Fruit fly (Drosophila melanogaster) whole organism, wandering third instar larva: Measurements from ENCODE around the gene Wnt10.

Experiments
- Abd-B ChIP-seq: fragments of >200 bp; optimal IDR thresholded peaks from 2 replicates; lab custom pipeline; 2017; ENCODE audit warnings: missing biosample characterization, missing genetic modification characterization
- CG32264 ChIP-seq: fragments of 200-800 bp; sonication (Bioruptor generic); optimal IDR thresholded peaks from 2 replicates; lab custom pipeline; 2016; ENCODE audit warnings: missing biosample characterization, missing genetic modification characterization
- CG9705 ChIP-seq: fragments of 200-800 bp; sonication (Bioruptor generic); optimal IDR thresholded peaks from 2 replicates; lab custom pipeline; 2018; ENCODE audit warnings: missing biosample characterization, mild to moderate bottlenecking, missing genetic modification characterization
- CrebA ChIP-seq: fragments of 200-800 bp; sonication (Bioruptor generic); optimal IDR thresholded peaks from 2 replicates; lab custom pipeline; 2016; ENCODE audit warnings: missing biosample characterization, mild to moderate bottlenecking, missing genetic modification characterization, borderline replicate concordance
- Dfd ChIP-seq: fragments of >200 bp; optimal IDR thresholded peaks from 2 replicates; lab custom pipeline; 2017; ENCODE audit warnings: missing biosample characterization, missing genetic modification characterization
- Dif ChIP-seq: fragments of 200-275, 200-300 bp; sonication (Bioruptor generic); optimal IDR thresholded peaks from 2 replicates; lab custom pipeline; 2018; ENCODE audit warnings: missing biosample characterization, missing genetic modification characterization; ENCODE audit not compliant: partially characterized antibody
- GATAd ChIP-seq: sonication (Bioruptor generic); optimal IDR thresholded peaks from 2 replicates; lab custom pipeline; 2016; ENCODE audit warnings: missing biosample characterization, missing genetic modification characterization
- HLH106 ChIP-seq: fragments of 200-800 bp; optimal IDR thresholded peaks from 3 replicates; lab custom pipeline; 2019; ENCODE audit warnings: missing biosample characterization, mild to moderate bottlenecking, missing genetic modification characterization, moderate library complexity
- Hnf4 ChIP-seq: fragments of 200-800 bp; sonication (Bioruptor generic); optimal IDR thresholded peaks from 2 replicates; lab custom pipeline; 2016; ENCODE audit warnings: missing biosample characterization, mild to moderate bottlenecking, missing genetic modification characterization
- Hr78 ChIP-seq: fragments of >200 bp; optimal IDR thresholded peaks from 2 replicates; lab custom pipeline; 2017; ENCODE audit warnings: missing biosample characterization, missing genetic modification characterization
- Jra ChIP-seq: sonication (Bioruptor generic); optimal IDR thresholded peaks from 2 replicates; lab custom pipeline; 2016; ENCODE audit warnings: missing biosample characterization, missing genetic modification characterization
- Mio ChIP-seq: sonication (Bioruptor generic); optimal IDR thresholded peaks from 2 replicates; lab custom pipeline; 2016; ENCODE audit warnings: missing biosample characterization, missing genetic modification characterization
- Myc ChIP-seq: fragments of >200 bp; optimal IDR thresholded peaks from 2 replicates; lab custom pipeline; 2017
- N ChIP-seq: fragments of >200 bp; optimal IDR thresholded peaks from 2 replicates; lab custom pipeline; 2018; ENCODE audit warnings: missing biosample characterization, missing external identifiers, missing genetic modification characterization
- OdsH ChIP-seq: fragments of 200-800 bp; sonication (Bioruptor generic); optimal IDR thresholded peaks from 2 replicates; lab custom pipeline; 2016; ENCODE audit warnings: missing biosample characterization, mild to moderate bottlenecking, missing genetic modification characterization
- Rel ChIP-seq, 2 experiments: fragments of 200-800 bp; sonication (Bioruptor generic) in 1 of 2; optimal IDR thresholded peaks; 2 replicates in 1 of 2; 3 replicates in 1 of 2; lab custom pipeline; 2016 to 2019; ENCODE audit warnings: mild to moderate bottlenecking in 2 of 2, missing biosample characterization in 2 of 2, missing genetic modification characterization in 2 of 2, moderate library complexity in 1 of 2
- Sp1 ChIP-seq: fragments of 200-800 bp; sonication (Bioruptor generic); optimal IDR thresholded peaks from 3 replicates; lab custom pipeline; 2019; ENCODE audit warnings: missing biosample characterization, mild to moderate bottlenecking, missing genetic modification characterization, moderate library complexity
- Vsx2 ChIP-seq: fragments of 200-300, 225-300 bp; sonication (Bioruptor generic); optimal IDR thresholded peaks from 2 replicates; lab custom pipeline; 2018; ENCODE audit warnings: missing biosample characterization, missing genetic modification characterization; ENCODE audit not compliant: partially characterized antibody
- br ChIP-seq: fragments of 200-800 bp; sonication (Bioruptor generic); optimal IDR thresholded peaks from 2 replicates; lab custom pipeline; 2016; ENCODE audit warnings: missing biosample characterization, missing genetic modification characterization
- brk ChIP-seq: fragments of 200-800 bp; sonication (Bioruptor generic); optimal IDR thresholded peaks from 2 replicates; lab custom pipeline; 2016; ENCODE audit warnings: missing biosample characterization, mild to moderate bottlenecking, missing genetic modification characterization
- dmrt93B ChIP-seq: fragments of 200-800 bp; sonication (Bioruptor generic); optimal IDR thresholded peaks from 2 replicates; lab custom pipeline; 2018; ENCODE audit warnings: missing biosample characterization, mild to moderate bottlenecking, missing genetic modification characterization
- ey ChIP-seq: fragments of 200-800 bp; sonication (Bioruptor generic); optimal IDR thresholded peaks from 2 replicates; lab custom pipeline; 2016; ENCODE audit warnings: missing biosample characterization, missing genetic modification characterization
- foxo ChIP-seq, 2 experiments: fragments of 200-800 bp; sonication (Bioruptor generic); optimal IDR thresholded peaks; 2 replicates in 1 of 2; 3 replicates in 1 of 2; lab custom pipeline; 2016 to 2017; ENCODE audit warnings: missing biosample characterization in 2 of 2, missing genetic modification characterization in 2 of 2
- fru ChIP-seq: fragments of 200-800 bp; sonication (Bioruptor generic); optimal IDR thresholded peaks from 3 replicates; lab custom pipeline; 2016; ENCODE audit warnings: missing biosample characterization, mild to moderate bottlenecking, missing genetic modification characterization
- h ChIP-seq: fragments of 200-800 bp; sonication (Bioruptor generic); optimal IDR thresholded peaks from 3 replicates; lab custom pipeline; 2016; ENCODE audit warnings: missing biosample characterization, mild to moderate bottlenecking, missing genetic modification characterization
- jim ChIP-seq: fragments of 175-275, 200-325 bp; sonication (Bioruptor generic); optimal IDR thresholded peaks from 2 replicates; lab custom pipeline; 2016; ENCODE audit warnings: missing biosample characterization, mild to moderate bottlenecking, missing genetic modification characterization
- pan ChIP-seq: fragments of >200 bp; optimal IDR thresholded peaks from 2 replicates; lab custom pipeline; 2017
- psq ChIP-seq: fragments of 200-800 bp; sonication (Bioruptor generic); optimal IDR thresholded peaks from 3 replicates; lab custom pipeline; 2017; ENCODE audit warnings: missing biosample characterization, mild to moderate bottlenecking, missing genetic modification characterization, moderate library complexity
- rgr ChIP-seq: fragments of 200-800 bp; sonication (Bioruptor generic); optimal IDR thresholded peaks from 3 replicates; lab custom pipeline; 2016; ENCODE audit warnings: missing biosample characterization, mild to moderate bottlenecking, missing genetic modification characterization
- sage ChIP-seq: fragments of 200-800 bp; sonication (Bioruptor generic); optimal IDR thresholded peaks from 2 replicates; lab custom pipeline; 2016; ENCODE audit warnings: missing biosample characterization, mild to moderate bottlenecking, missing genetic modification characterization
- sv ChIP-seq: fragments of 200-800 bp; sonication (Bioruptor generic); optimal IDR thresholded peaks from 3 replicates; lab custom pipeline; 2016; ENCODE audit warnings: missing biosample characterization, missing genetic modification characterization
- tai ChIP-seq: sonication (Bioruptor generic); optimal IDR thresholded peaks from 2 replicates; lab custom pipeline; 2016; ENCODE audit warnings: missing biosample characterization, missing genetic modification characterization
- usp ChIP-seq: fragments of >200 bp; optimal IDR thresholded peaks from 2 replicates; lab custom pipeline; 2017; ENCODE audit warnings: missing biosample characterization, missing genetic modification characterization
- woc ChIP-seq: sonication (Bioruptor generic); optimal IDR thresholded peaks from 2 replicates; lab custom pipeline; 2016; ENCODE audit warnings: missing biosample characterization, mild to moderate bottlenecking, missing genetic modification characterization

The Wnt10 gene

DNA sequence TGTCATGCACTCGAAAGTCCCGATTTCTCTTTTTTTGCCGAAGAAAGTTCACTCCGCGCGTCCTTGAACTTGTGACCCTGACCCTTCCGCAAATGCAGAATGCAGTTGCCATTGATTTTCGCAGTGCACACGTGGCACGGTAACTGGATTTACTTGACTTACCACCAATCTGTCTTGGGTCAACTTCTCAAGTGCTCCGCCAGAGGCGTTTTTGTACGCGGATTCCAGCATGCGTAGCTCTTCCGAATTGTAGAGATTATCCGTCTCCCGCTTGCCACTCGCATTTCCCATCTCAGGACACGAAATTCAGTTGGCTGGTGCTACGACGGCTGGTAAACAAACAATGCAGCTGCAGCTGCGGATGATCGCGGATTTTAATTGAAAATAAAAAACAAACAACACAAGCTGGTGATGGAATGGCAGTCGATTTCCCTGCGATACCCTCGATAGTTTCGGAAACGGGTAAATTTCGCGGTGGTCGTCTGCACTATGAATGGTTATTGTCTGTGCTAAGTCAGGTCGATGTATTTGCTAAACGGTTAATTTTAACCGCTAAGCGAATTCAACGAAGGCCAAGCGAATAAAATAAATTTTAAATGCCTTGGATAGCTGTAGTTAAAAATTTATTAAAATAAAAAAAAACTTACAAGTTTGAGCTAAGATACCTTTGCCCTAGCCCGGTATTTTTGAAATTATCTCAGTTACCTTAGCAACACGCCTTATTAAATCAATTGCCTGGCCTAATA lies 24.8 kb downstream of the Wnt10 start, which contains the start of the genes CG5149 and gudu:
Gene CG5149 (minus strand): TSS at position 441 of the 746 bp plus-strand sequence.
Gene gudu (plus strand): TSS at position 696 of the 746 bp plus-strand sequence.
- TF ChIP-seq Myc (peak; percentile 92), foxo (GFP tag; optimal IDR thresholded peaks at IDR 0.05; lab: Kevin White, UChicago) (peak in 1 of 2 experiments; percentile 13), Hnf4 (GFP tag; lab: Kevin White, UChicago) (peak; percentile 14), fru (GFP tag; lab: Kevin White, UChicago) (no peak), h (peak; percentile 1), Dif (GFP tag; lab: Kevin White, UChicago) (peak; percentile 10), tai (GFP tag; lab: Kevin White, UChicago) (no peak), HLH106 (tag; lab: Kevin White, UChicago) (peak; percentile 19)
- TF ChIP-seq, all 38 proteins: peak for 6

DNA sequence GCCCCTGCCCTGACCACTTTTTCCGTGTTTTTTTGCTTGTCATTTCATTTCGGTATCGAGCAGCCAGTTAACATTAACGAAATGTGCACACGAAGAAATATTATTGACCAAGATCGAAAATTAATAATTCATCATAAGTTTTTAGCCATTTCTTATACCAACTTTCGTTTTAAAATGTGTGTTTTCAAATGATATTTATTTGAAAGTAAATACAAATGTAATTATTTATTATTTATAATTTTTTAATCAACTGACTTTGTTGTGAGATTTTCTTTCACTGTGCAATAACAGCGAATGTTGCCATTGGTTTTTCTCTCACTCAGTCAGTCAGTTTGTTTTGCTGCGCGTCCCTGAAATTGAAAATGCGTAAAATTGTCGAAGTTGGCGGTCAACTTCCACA lies 32.6 kb downstream of the Wnt10 start:
- peak; percentile 30 for TF ChIP-seq Sp1 (GFP tag; lab: Kevin White, UChicago)
- peak; percentile 38 for TF ChIP-seq OdsH (GFP tag; lab: Kevin White, UChicago)
- TF ChIP-seq Vsx2 = no peak
- peak; percentile 50 for TF ChIP-seq HLH106 (tag; lab: Kevin White, UChicago)
- TF ChIP-seq h = peak; percentile 39
- no peak for TF ChIP-seq Jra (GFP tag; lab: Kevin White, UChicago)
- no peak for TF ChIP-seq sv (GFP tag; lab: Kevin White, UChicago)
- TF ChIP-seq brk (GFP tag; lab: Kevin White, UChicago) = no peak
- TF ChIP-seq ey (GFP tag; lab: Kevin White, UChicago) = no peak
- TF ChIP-seq GATAd (GFP tag; lab: Kevin White, UChicago) = no peak
- TF ChIP-seq fru (GFP tag; lab: Kevin White, UChicago) = peak; percentile 33
- peak; percentile 42 for TF ChIP-seq rgr (GFP tag; lab: Kevin White, UChicago)
- TF ChIP-seq foxo (GFP tag; optimal IDR thresholded peaks at IDR 0.05; lab: Kevin White, UChicago) = peak in 1 of 2 experiments; percentile 56
- TF ChIP-seq Dif (GFP tag; lab: Kevin White, UChicago) = no peak
- no peak for TF ChIP-seq sage (GFP tag; lab: Kevin White, UChicago)
- peak; percentile 14 for TF ChIP-seq psq (GFP tag; lab: Kevin White, UChicago)

DNA sequence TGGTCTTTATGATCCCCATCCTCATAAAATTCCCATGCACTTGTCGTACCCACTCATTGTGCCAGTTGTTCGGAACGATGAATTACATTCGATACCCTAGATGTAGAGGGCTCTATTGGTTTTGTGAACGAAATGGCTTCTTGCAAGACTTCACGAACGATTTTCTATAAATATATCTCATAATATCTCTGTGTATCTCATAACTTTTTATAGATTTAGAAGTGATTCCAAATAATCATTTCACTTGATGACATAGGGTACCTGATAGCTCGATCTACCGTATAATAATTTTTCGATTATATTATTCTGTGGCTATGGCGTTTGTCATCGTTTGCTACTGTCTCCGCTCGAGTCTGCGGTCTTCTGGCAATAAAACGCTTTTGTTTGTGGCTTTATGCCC lies 33.8 kb downstream of the Wnt10 start:
- TF ChIP-seq woc (peak; percentile 14), Abd-B (GFP tag; lab: Kevin White, UChicago) (no peak), Jra (GFP tag; lab: Kevin White, UChicago) (no peak), jim (no peak), Dfd (GFP tag; lab: Kevin White, UChicago) (no peak), fru (GFP tag; lab: Kevin White, UChicago) (peak; percentile 84), Sp1 (GFP tag; lab: Kevin White, UChicago) (peak; percentile 23), h (peak; percentile 69), foxo (GFP tag; optimal IDR thresholded peaks at IDR 0.05; lab: Kevin White, UChicago) (peak in 1 of 2 experiments; percentile 82), usp (GFP tag; lab: Kevin White, UChicago) (no peak), Hnf4 (GFP tag; lab: Kevin White, UChicago) (peak; percentile 57), CG32264 (GFP tag; lab: Kevin White, UChicago) (peak; percentile 27), CG9705 (GFP tag; lab: Kevin White, UChicago) (no peak), CrebA (peak; percentile 29), dmrt93B (GFP tag; lab: Kevin White, UChicago) (peak; percentile 64), HLH106 (tag; lab: Kevin White, UChicago) (peak; percentile 72), pan (lab: Kevin White, UChicago) (no peak), br (GFP tag; lab: Kevin White, UChicago) (peak; percentile 67), psq (GFP tag; lab: Kevin White, UChicago) (peak; percentile 30), sv (GFP tag; lab: Kevin White, UChicago) (peak; percentile 38), OdsH (GFP tag; lab: Kevin White, UChicago) (peak; percentile 69), ey (GFP tag; lab: Kevin White, UChicago) (peak; percentile 74), Hr78 (GFP tag; lab: Kevin White, UChicago) (no peak), rgr (GFP tag; lab: Kevin White, UChicago) (peak; percentile 70), Rel (GFP tag; optimal IDR thresholded peaks at IDR 0.05; lab: Kevin White, UChicago) (no peak), Rel (tag; optimal IDR thresholded peaks at IDR 0.05; lab: Kevin White, UChicago) (no peak), tai (GFP tag; lab: Kevin White, UChicago) (peak; percentile 12), Vsx2 (no peak), Mio (GFP tag; lab: Kevin White, UChicago) (no peak), N (GFP tag; lab: Kevin White, UChicago) (no peak), brk (GFP tag; lab: Kevin White, UChicago) (no peak)
